Worm (Caenorhabditis elegans): Measurements from ENCODE around the gene bath-38.

DNA sequence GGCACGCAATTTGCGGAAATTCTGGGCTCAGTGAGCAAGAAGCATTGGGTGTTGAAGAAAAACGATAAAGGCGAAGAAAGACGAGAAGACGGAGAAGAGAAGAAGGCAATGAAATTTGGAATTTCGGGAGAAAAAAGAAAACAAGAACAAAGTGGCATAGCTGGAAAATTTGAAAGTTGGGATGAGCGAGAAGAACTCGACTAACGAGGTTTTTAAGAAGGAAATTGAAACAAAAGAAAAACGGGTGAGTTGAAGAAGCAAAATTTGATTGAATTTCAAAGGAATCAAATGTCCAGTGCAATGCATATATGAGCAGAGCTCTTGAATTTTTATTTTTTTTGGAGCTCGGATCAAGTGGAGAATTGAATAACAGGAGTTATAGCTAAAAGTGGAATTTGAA, 23.3 kb downstream of the bath-38 start:
- no peak for TF ChIP-seq tab-1 (GFP tag; IDR thresholded peaks at IDR 0.05)
- TF ChIP-seq klf-2 (GFP tag; conservative IDR thresholded peaks at IDR 0.05), result no peak
- TF ChIP-seq cog-1 (tag; optimal IDR thresholded peaks at IDR 0.05), result no peak
- TF ChIP-seq ztf-23 (GFP tag; IDR thresholded peaks at IDR 0.05), result no peak
- no peak for TF ChIP-seq T22C8.4 (GFP tag; IDR thresholded peaks at IDR 0.05)
- no peak for TF ChIP-seq flt-1 (GFP tag; IDR thresholded peaks at IDR 0.05)
- TF ChIP-seq med-1 (GFP tag; optimal IDR thresholded peaks at IDR 0.05; ENCODE audit: insufficient read depth), result no peak
- no peak for TF ChIP-seq ref-1 (GFP tag; conservative IDR thresholded peaks at IDR 0.05)
